Worm (Caenorhabditis elegans) whole organism, L2 larva: ENCODE measurements around the gene F53E2.2.

ENCODE experiments used
- crh-2 ChIP-seq: sonication (generic microtip); optimal IDR thresholded peaks from 2 replicates; lab custom pipeline; 2017; ENCODE audit warnings: missing biosample characterization, missing genetic modification characterization
- dmd-4 ChIP-seq: sonication (generic microtip); optimal IDR thresholded peaks from 2 replicates; lab custom pipeline; 2017; ENCODE audit warnings: missing biosample characterization, missing genetic modification characterization
- egl-27 ChIP-seq: sonication (generic microtip); optimal IDR thresholded peaks from 3 replicates; lab custom pipeline; 2017; ENCODE audit warnings: missing biosample characterization, missing genetic modification reagents, missing genetic modification characterization
- elt-3 ChIP-seq: sonication (generic microtip); optimal IDR thresholded peaks from 2 replicates; lab custom pipeline; 2017; ENCODE audit warnings: missing biosample characterization, missing genetic modification characterization
- lin-39 ChIP-seq: fragments of 150-350 bp; optimal IDR thresholded peaks from 2 replicates; lab custom pipeline; 2014; ENCODE audit warnings: missing biosample characterization, missing genetic modification reagents, missing genetic modification characterization
- mab-5 ChIP-seq: fragments of 150-350 bp; optimal IDR thresholded peaks from 2 replicates; lab custom pipeline; 2014; ENCODE audit warnings: missing biosample characterization, missing genetic modification characterization
- nhr-11 ChIP-seq: fragments of 150-350 bp; optimal IDR thresholded peaks from 2 replicates; lab custom pipeline; 2014; ENCODE audit warnings: missing biosample characterization, missing genetic modification characterization
- nhr-12 ChIP-seq: fragments of 150-350 bp; optimal IDR thresholded peaks from 2 replicates; lab custom pipeline; 2014; ENCODE audit warnings: missing biosample characterization, missing genetic modification characterization
- nhr-23 ChIP-seq: fragments of 150-350 bp; optimal IDR thresholded peaks from 2 replicates; lab custom pipeline; 2014; ENCODE audit warnings: missing biosample characterization, missing genetic modification reagents, missing genetic modification characterization
- snpc-4 ChIP-seq: fragments of 150-350 bp; optimal IDR thresholded peaks from 2 replicates; lab custom pipeline; 2014; ENCODE audit warnings: missing biosample characterization, missing genetic modification characterization
- zag-1 ChIP-seq: fragments of 150-350 bp; optimal IDR thresholded peaks from 2 replicates; lab custom pipeline; 2014; ENCODE audit warnings: missing biosample characterization, missing genetic modification characterization
- ztf-11 ChIP-seq: sonication (generic microtip); optimal IDR thresholded peaks from 2 replicates; lab custom pipeline; 2017; ENCODE audit warnings: missing biosample characterization, missing genetic modification characterization

DNA sequence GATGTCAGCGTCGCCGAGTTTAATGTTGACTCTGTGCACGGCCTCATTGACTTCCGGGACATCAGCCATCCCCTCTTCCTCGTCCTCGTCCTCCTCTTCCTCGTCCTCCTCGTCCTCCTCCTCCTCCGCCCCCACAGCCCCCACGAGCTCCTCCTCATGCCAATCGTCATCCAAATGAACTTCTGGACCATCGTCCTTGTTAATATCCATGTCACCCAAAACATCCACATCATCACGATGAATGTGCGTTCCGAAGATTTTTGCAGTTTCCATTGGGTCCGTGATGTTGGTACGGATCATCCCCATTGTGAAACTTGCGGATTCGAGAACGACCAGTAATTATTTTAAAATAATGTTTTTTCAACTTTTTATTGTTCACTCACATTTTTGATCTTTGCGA lies 40.5 kb upstream of the F53E2.2 start:
- TF ChIP-seq egl-27, result no peak
- TF ChIP-seq dmd-4 (tag; lab: Kevin White, UChicago), result no peak
- TF ChIP-seq nhr-12 (tag; lab: Kevin White, UChicago), result no peak
- TF ChIP-seq nhr-23 (tag; lab: Kevin White, UChicago), result no peak
- no peak for TF ChIP-seq lin-39 (tag; lab: Kevin White, UChicago)
- TF ChIP-seq ztf-11, result no peak
- TF ChIP-seq nhr-11 (tag; lab: Kevin White, UChicago), result no peak
- TF ChIP-seq snpc-4, result no peak
- no peak for TF ChIP-seq crh-2 (tag; lab: Kevin White, UChicago)
- no peak for TF ChIP-seq elt-3
- no peak for TF ChIP-seq zag-1 (tag; lab: Kevin White, UChicago)
- no peak for TF ChIP-seq mab-5
